Fruit fly (Drosophila melanogaster): ENCODE measurements around the gene CG7215.
A peak's percentile ranks its signal among the peaks of the same experiment; 100 is the strongest.

Gene CG7215

dm6 chr3R:18168929-18169350 lies 1.9 kb upstream of the CG7215 start:
- TF ChIP-seq lz (GFP tag; optimal IDR thresholded peaks at IDR 0.05) (peak; percentile 32), Blimp-1 (GFP tag; optimal IDR thresholded peaks at IDR 0.05) (no peak), CG6808 (GFP tag; optimal IDR thresholded peaks at IDR 0.05) (no peak), CG11762 (GFP tag; optimal IDR thresholded peaks at IDR 0.05; ENCODE audit: insufficient read depth) (peak; percentile 6), CG9139 (GFP tag; optimal IDR thresholded peaks at IDR 0.05) (no peak), CG8632 (GFP tag; optimal IDR thresholded peaks at IDR 0.05) (no peak), CG10669 (GFP tag; optimal IDR thresholded peaks at IDR 0.05) (peak; percentile 32), CG4318 (GFP tag; optimal IDR thresholded peaks at IDR 0.05) (no peak), Hr39 (GFP tag; optimal IDR thresholded peaks at IDR 0.05) (peak; percentile 27), topi (GFP tag; optimal IDR thresholded peaks at IDR 0.05) (peak; percentile 21), Sox15 (GFP tag; optimal IDR thresholded peaks at IDR 0.05) (no peak), svp (GFP tag) (peak; percentile 71), Smox (GFP tag; optimal IDR thresholded peaks at IDR 0.05) (peak; percentile 34), Ets21C (GFP tag; optimal IDR thresholded peaks at IDR 0.05) (no peak), Hr38 (GFP tag; optimal IDR thresholded peaks at IDR 0.05) (no peak), CG6792 (GFP tag; optimal IDR thresholded peaks at IDR 0.05) (peak; percentile 3), salr (GFP tag; optimal IDR thresholded peaks at IDR 0.05) (peak in 1 of 2 experiments; percentile 22), acj6 (GFP tag; optimal IDR thresholded peaks at IDR 0.05) (peak; percentile 26), Ets96B (tag; optimal IDR thresholded peaks at IDR 0.05) (peak; percentile 23), CG10631 (GFP tag; optimal IDR thresholded peaks at IDR 0.05) (peak; percentile 35), Sox14 (GFP tag; optimal IDR thresholded peaks at IDR 0.05) (peak; percentile 65), CG7368 (GFP tag; optimal IDR thresholded peaks at IDR 0.05) (no peak), CG8119 (GFP tag; IDR thresholded peaks at IDR 0.05) (0 out of 3 replicates have a peak, but pooled peaks have one; percentile 42), eg (GFP tag; IDR thresholded peaks at IDR 0.05) (no peak), net (GFP tag; optimal IDR thresholded peaks at IDR 0.05) (peak; percentile 2), OdsH (GFP tag; optimal IDR thresholded peaks at IDR 0.05) (peak; percentile 1), ss (GFP tag; optimal IDR thresholded peaks at IDR 0.05) (peak in 1 of 2 experiments; percentile 14), CG3919 (GFP tag; optimal IDR thresholded peaks at IDR 0.05) (peak; percentile 45), fkh (GFP tag; optimal IDR thresholded peaks at IDR 0.05) (no peak), Eip93F (GFP tag; optimal IDR thresholded peaks at IDR 0.05) (no peak), CG6276 (GFP tag; optimal IDR thresholded peaks at IDR 0.05) (peak; percentile 52), Sox102F (GFP tag; optimal IDR thresholded peaks at IDR 0.05) (peak; percentile 10), Hr4 (GFP tag; optimal IDR thresholded peaks at IDR 0.05) (peak; percentile 16), dsx (GFP tag; optimal IDR thresholded peaks at IDR 0.05; ENCODE audit: poor library complexity, severe bottlenecking) (no peak), Met (GFP tag; optimal IDR thresholded peaks at IDR 0.05) (peak; percentile 41), CG8319 (GFP tag; optimal IDR thresholded peaks at IDR 0.05) (no peak), Eip78C (GFP tag) (peak; percentile 89), Lpt (GFP tag; optimal IDR thresholded peaks at IDR 0.05) (no peak), CG6163 (GFP tag; IDR thresholded peaks at IDR 0.05) (0 out of 3 replicates have a peak, but pooled peaks have one; percentile 27), vri (GFP tag; optimal IDR thresholded peaks at IDR 0.05) (peak; percentile 15), CG15336 (GFP tag; IDR thresholded peaks at IDR 0.05) (no peak; the same call in 1 of the 2 replicates), CG34406 (GFP tag; optimal IDR thresholded peaks at IDR 0.05) (peak; percentile 2), CG32006 (GFP tag; optimal IDR thresholded peaks at IDR 0.05) (peak; percentile 44), CG16779 (tag; optimal IDR thresholded peaks at IDR 0.05) (no peak), CG6854 (GFP tag; optimal IDR thresholded peaks at IDR 0.05) (no peak), CG11294 (GFP tag; IDR thresholded peaks at IDR 0.05) (no peak), dac (GFP tag; optimal IDR thresholded peaks at IDR 0.05) (no peak), Eip75B (GFP tag; optimal IDR thresholded peaks at IDR 0.05) (peak; percentile 45), spab (GFP tag; optimal IDR thresholded peaks at IDR 0.05) (no peak), CG3032 (tag; optimal IDR thresholded peaks at IDR 0.05) (peak; percentile 28), cyc (GFP tag; optimal IDR thresholded peaks at IDR 0.05) (peak; percentile 14), fd59A (GFP tag; optimal IDR thresholded peaks at IDR 0.05) (no peak)
